Worm (Caenorhabditis elegans): Measurements from ENCODE around the gene Y43F8B.11.
A peak's percentile ranks its signal among the peaks of the same experiment; 100 is the strongest.

DNA sequence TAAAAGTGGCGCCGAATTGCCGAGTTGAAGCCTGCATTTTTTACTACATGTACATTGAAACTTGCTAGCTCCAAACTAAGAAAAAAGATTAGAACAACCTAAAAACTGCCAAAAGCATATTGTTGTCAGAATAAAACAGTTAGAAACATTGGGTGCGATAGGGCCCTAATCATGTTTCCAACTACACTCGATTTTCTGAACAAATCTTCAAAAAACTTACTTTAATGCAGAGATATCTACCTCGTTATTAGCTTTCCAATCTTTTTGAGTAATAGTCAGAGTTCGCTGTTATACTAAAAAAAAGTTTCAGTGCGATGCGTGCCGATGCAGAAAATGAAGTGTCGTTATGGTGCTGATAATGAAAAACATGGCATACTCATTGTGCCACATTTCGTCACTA, 14.8 kb upstream of the Y43F8B.11 start, which contains the start of the genes Y43F8B.13 and Y43F8B.14:
- TF ChIP-seq dmd-8 (GFP tag; IDR thresholded peaks at IDR 0.05) (no peak), snpc-1.2 (GFP tag; IDR thresholded peaks at IDR 0.05) (no peak), hlh-30 (tag; optimal IDR thresholded peaks at IDR 0.05; ENCODE audit: insufficient read depth) (no peak), nhr-237 (tag; optimal IDR thresholded peaks at IDR 0.05) (no peak), dmd-9 (GFP tag; IDR thresholded peaks at IDR 0.05) (no peak), lin-29 (GFP tag; IDR thresholded peaks at IDR 0.05) (no peak), ceh-82 (tag; optimal IDR thresholded peaks at IDR 0.05) (no peak), pqm-1 (tag; optimal IDR thresholded peaks at IDR 0.05) (peak; percentile 56), ZK546.5 (tag; optimal IDR thresholded peaks at IDR 0.05) (no peak), lin-13 (GFP tag; optimal IDR thresholded peaks at IDR 0.05) (no peak)

Measured in whole organism, L4 larva.